Worm (Caenorhabditis elegans) whole organism, L1 larva: Measurements from ENCODE around the gene F44G4.1.

Experiments
- C16A3.4 ChIP-seq: fragments of 150-350 bp; optimal IDR thresholded peaks from 2 replicates; lab custom pipeline; 2014; ENCODE audit warnings: missing biosample characterization, missing genetic modification characterization
- F16B12.6 ChIP-seq: fragments of 150-350 bp; optimal IDR thresholded peaks from 2 replicates; lab custom pipeline; 2014; ENCODE audit warnings: missing biosample characterization, missing genetic modification characterization
- Y116A8C.19 ChIP-seq: sonication (generic microtip); optimal IDR thresholded peaks from 2 replicates; lab custom pipeline; 2016; ENCODE audit warnings: missing compliant biosample characterization, missing genetic modification characterization, borderline replicate concordance
- alr-1 ChIP-seq: fragments of 200-800 bp; sonication (Bioruptor generic); optimal IDR thresholded peaks from 2 replicates; lab custom pipeline; 2018; ENCODE audit warnings: borderline replicate concordance, mild to moderate bottlenecking, missing genetic modification characterization, missing compliant biosample characterization
- ama-1 ChIP-seq: fragments of 150-350 bp; optimal IDR thresholded peaks from 2 replicates; lab custom pipeline; 2014
- ceh-8 ChIP-seq: fragments of 200-800 bp; sonication (Bioruptor generic); optimal IDR thresholded peaks from 2 replicates; lab custom pipeline; 2018; ENCODE audit warnings: mild to moderate bottlenecking, missing genetic modification characterization, moderate library complexity, missing compliant biosample characterization
- ceh-82 ChIP-seq, 3 experiments: fragments of 150-350 bp in 1 of 3; sonication (generic microtip) in 2 of 3; optimal IDR thresholded peaks; 2 replicates each; lab custom pipeline; 2014 to 2017; ENCODE audit warnings: missing biosample characterization in 3 of 3, missing genetic modification characterization in 3 of 3
- ceh-88 ChIP-seq: fragments of 200-800 bp; sonication (Bioruptor generic); IDR thresholded peaks from 2 replicates; pipeline ENCODE4 v1.3.6; 2022; ENCODE audit warnings: missing genetic modification characterization, missing compliant biosample characterization
- ceh-90 ChIP-seq: sonication (generic microtip); optimal IDR thresholded peaks from 2 replicates; lab custom pipeline; 2016; ENCODE audit warnings: missing genetic modification characterization, missing compliant biosample characterization
- ces-1 ChIP-seq: fragments of 150-350 bp; optimal IDR thresholded peaks from 2 replicates; lab custom pipeline; 2014; ENCODE audit warnings: missing biosample characterization, missing genetic modification reagents, missing genetic modification characterization
- dpl-1 ChIP-seq, 3 experiments: fragments of 150-350 bp in 2 of 3; sonication (generic microtip) in 1 of 3; optimal IDR thresholded peaks; 2 replicates each; lab custom pipeline; 2014 to 2017; ENCODE audit warnings: missing biosample characterization in 3 of 3, missing genetic modification characterization in 3 of 3, missing genetic modification reagents in 3 of 3
- dsc-1 ChIP-seq: sonication (generic microtip); optimal IDR thresholded peaks from 2 replicates; lab custom pipeline; 2016; ENCODE audit warnings: mild to moderate bottlenecking, missing genetic modification characterization, missing compliant biosample characterization
- efl-1 ChIP-seq, 4 experiments: fragments of 150-350 bp; optimal IDR thresholded peaks in 3 of 4; peaks in 1 of 4; 1 replicate in 1 of 4; 2 replicates in 3 of 4; lab custom pipeline; 2014; ENCODE audit warnings: missing biosample characterization in 2 of 4, missing genetic modification characterization in 2 of 4, missing genetic modification reagents in 2 of 4
- egl-27 ChIP-seq, 2 experiments: fragments of 150-350 bp in 1 of 2; sonication (generic microtip); optimal IDR thresholded peaks; 3 replicates each; lab custom pipeline; 2017 to 2018; ENCODE audit warnings: missing biosample characterization in 2 of 2, missing genetic modification characterization in 2 of 2, missing genetic modification reagents in 2 of 2
- elt-2 ChIP-seq: sonication (generic microtip); optimal IDR thresholded peaks from 2 replicates; lab custom pipeline; 2016; ENCODE audit warnings: missing genetic modification characterization, mild to moderate bottlenecking, inconsistent platforms, missing compliant biosample characterization, missing genetic modification reagents
- ets-5 ChIP-seq: fragments of 200-800 bp; sonication (Bioruptor generic); IDR thresholded peaks from 2 replicates; pipeline ENCODE4 v1.3.6; 2022; ENCODE audit warnings: missing genetic modification characterization, missing compliant biosample characterization
- fkh-4 ChIP-seq: sonication (generic microtip); optimal IDR thresholded peaks from 2 replicates; lab custom pipeline; 2016; ENCODE audit warnings: missing compliant biosample characterization, missing genetic modification characterization, borderline replicate concordance
- fkh-8 ChIP-seq: sonication (generic microtip); optimal IDR thresholded peaks from 2 replicates; lab custom pipeline; 2016; ENCODE audit warnings: mild to moderate bottlenecking, missing genetic modification characterization, missing compliant biosample characterization
- grh-1 ChIP-seq: fragments of 200-800 bp; sonication (Bioruptor generic); IDR thresholded peaks from 2 replicates; pipeline ENCODE4 v1.3.6; 2022; ENCODE audit warnings: missing genetic modification reagents, missing genetic modification characterization, missing compliant biosample characterization
- hlh-17 ChIP-seq: fragments of 200-800 bp; sonication (Bioruptor generic); optimal IDR thresholded peaks from 2 replicates; lab custom pipeline; 2018; ENCODE audit warnings: missing genetic modification characterization, mild to moderate bottlenecking, missing compliant biosample characterization, moderate library complexity, borderline replicate concordance
- hlh-4 ChIP-seq: sonication (generic microtip); optimal IDR thresholded peaks from 2 replicates; lab custom pipeline; 2016; ENCODE audit warnings: mild to moderate bottlenecking, missing genetic modification characterization, missing compliant biosample characterization
- hpl-2 ChIP-seq: fragments of 150-350 bp; optimal IDR thresholded peaks from 2 replicates; lab custom pipeline; 2014; ENCODE audit warnings: missing biosample characterization, missing genetic modification reagents, missing genetic modification characterization
- irx-1 ChIP-seq: sonication (generic microtip); optimal IDR thresholded peaks from 2 replicates; lab custom pipeline; 2016; ENCODE audit warnings: missing genetic modification characterization, missing compliant biosample characterization
- isw-1 ChIP-seq: fragments of 200-800 bp; sonication (Bioruptor generic); IDR thresholded peaks from 2 replicates; pipeline ENCODE4 v1.3.6; 2022; ENCODE audit warnings: missing genetic modification characterization, missing compliant biosample characterization
- jun-1 ChIP-seq: fragments of 150-350 bp; optimal IDR thresholded peaks from 2 replicates; lab custom pipeline; 2014; ENCODE audit warnings: missing biosample characterization, missing genetic modification reagents, missing genetic modification characterization
- lin-13 ChIP-seq: fragments of 150-350 bp; optimal IDR thresholded peaks from 2 replicates; lab custom pipeline; 2014; ENCODE audit warnings: missing biosample characterization, missing genetic modification reagents, missing genetic modification characterization
- lin-14 ChIP-seq: fragments of 200-800 bp; sonication (Bioruptor generic); optimal IDR thresholded peaks from 2 replicates; lab custom pipeline; 2018; ENCODE audit warnings: mild to moderate bottlenecking, missing genetic modification characterization, moderate library complexity, missing compliant biosample characterization
- lin-15B ChIP-seq: fragments of 150-350 bp; sonication (generic microtip); optimal IDR thresholded peaks from 3 replicates; lab custom pipeline; 2014; ENCODE audit warnings: missing biosample characterization, missing genetic modification characterization
- lin-35 ChIP-seq, 2 experiments: fragments of 150-350 bp; optimal IDR thresholded peaks; 2 replicates each; lab custom pipeline; 2014; ENCODE audit warnings: missing biosample characterization in 2 of 2, missing genetic modification characterization in 2 of 2, missing genetic modification reagents in 2 of 2
- lsy-2 ChIP-seq, 2 experiments: fragments of 150-350 bp; optimal IDR thresholded peaks; 2 replicates each; lab custom pipeline; 2014; ENCODE audit warnings: missing biosample characterization in 2 of 2, missing genetic modification characterization in 2 of 2
- mdl-1 ChIP-seq, 2 experiments: fragments of 150-350 bp; optimal IDR thresholded peaks; 2 replicates each; lab custom pipeline; 2014 to 2017; ENCODE audit warnings: missing biosample characterization in 2 of 2, missing genetic modification characterization in 2 of 2, inconsistent platforms in 1 of 2
- mep-1 ChIP-seq: fragments of 150-350 bp; optimal IDR thresholded peaks from 2 replicates; lab custom pipeline; 2014; ENCODE audit warnings: missing biosample characterization, missing genetic modification characterization
- nhr-12 ChIP-seq: sonication (generic microtip); optimal IDR thresholded peaks from 2 replicates; lab custom pipeline; 2017; ENCODE audit warnings: missing biosample characterization, missing genetic modification characterization
- nhr-237 ChIP-seq: fragments of 150-350 bp; optimal IDR thresholded peaks from 2 replicates; lab custom pipeline; 2014; ENCODE audit warnings: missing biosample characterization, missing genetic modification characterization
- nhr-28 ChIP-seq: fragments of 150-350 bp; optimal IDR thresholded peaks from 2 replicates; lab custom pipeline; 2014; ENCODE audit warnings: missing biosample characterization, missing genetic modification characterization
- nhr-47 ChIP-seq: sonication (generic microtip); optimal IDR thresholded peaks from 2 replicates; lab custom pipeline; 2016; ENCODE audit warnings: mild to moderate bottlenecking, missing genetic modification characterization, moderate library complexity, missing compliant biosample characterization
- nhr-71 ChIP-seq: sonication (generic microtip); optimal IDR thresholded peaks from 2 replicates; lab custom pipeline; 2016; ENCODE audit warnings: mild to moderate bottlenecking, missing genetic modification characterization, moderate library complexity, missing compliant biosample characterization
- nhr-77 ChIP-seq: fragments of 150-350 bp; optimal IDR thresholded peaks from 2 replicates; lab custom pipeline; 2014; ENCODE audit warnings: missing biosample characterization, missing genetic modification characterization
- rnt-1 ChIP-seq: sonication (generic microtip); optimal IDR thresholded peaks from 2 replicates; lab custom pipeline; 2016; ENCODE audit warnings: mild to moderate bottlenecking, missing genetic modification characterization, moderate library complexity, missing compliant biosample characterization
- skn-1 ChIP-seq: fragments of 150-350 bp; optimal IDR thresholded peaks from 2 replicates; lab custom pipeline; 2014; ENCODE audit warnings: missing biosample characterization, missing genetic modification characterization
- snpc-4 ChIP-seq: fragments of 150-350 bp; optimal IDR thresholded peaks from 2 replicates; lab custom pipeline; 2014; ENCODE audit warnings: missing biosample characterization, missing genetic modification characterization
- snu-23 ChIP-seq: sonication (generic microtip); optimal IDR thresholded peaks from 2 replicates; lab custom pipeline; 2016; ENCODE audit warnings: missing genetic modification characterization, missing compliant biosample characterization
- sox-4 ChIP-seq: sonication (generic microtip); optimal IDR thresholded peaks from 2 replicates; lab custom pipeline; 2016; ENCODE audit warnings: missing genetic modification characterization, missing compliant biosample characterization
- sptf-1 ChIP-seq: fragments of 150-350 bp; optimal IDR thresholded peaks from 2 replicates; lab custom pipeline; 2014; ENCODE audit warnings: missing biosample characterization, missing genetic modification characterization
- sup-37 ChIP-seq: fragments of 200-800 bp; sonication (Bioruptor generic); optimal IDR thresholded peaks from 2 replicates; lab custom pipeline; 2018; ENCODE audit warnings: mild to moderate bottlenecking, missing genetic modification characterization, missing compliant biosample characterization
- swsn-7 ChIP-seq: sonication (generic microtip); optimal IDR thresholded peaks from 2 replicates; lab custom pipeline; 2016; ENCODE audit warnings: missing genetic modification characterization, missing compliant biosample characterization
- tbx-2 ChIP-seq: sonication (generic microtip); optimal IDR thresholded peaks from 2 replicates; lab custom pipeline; 2016; ENCODE audit warnings: missing genetic modification characterization, missing compliant biosample characterization
- tlp-1 ChIP-seq: fragments of 150-350 bp; optimal IDR thresholded peaks from 2 replicates; lab custom pipeline; 2014; ENCODE audit warnings: missing biosample characterization, missing genetic modification characterization
- unc-86 ChIP-seq: sonication (generic microtip); optimal IDR thresholded peaks from 2 replicates; lab custom pipeline; 2016; ENCODE audit warnings: missing genetic modification characterization, missing compliant biosample characterization
- unc-98 ChIP-seq: fragments of 200-800 bp; sonication (Bioruptor generic); IDR thresholded peaks from 2 replicates; pipeline ENCODE4 v1.3.6; 2022; ENCODE audit warnings: missing genetic modification characterization, missing compliant biosample characterization
- vab-15 ChIP-seq: sonication (generic microtip); optimal IDR thresholded peaks from 2 replicates; lab custom pipeline; 2017; ENCODE audit warnings: missing genotype, mild to moderate bottlenecking, missing genetic modification characterization, missing compliant biosample characterization
- zip-4 ChIP-seq: fragments of 200-800 bp; sonication (Bioruptor generic); optimal IDR thresholded peaks from 2 replicates; lab custom pipeline; 2018; ENCODE audit warnings: mild to moderate bottlenecking, missing genetic modification characterization, moderate library complexity, missing compliant biosample characterization
- ztf-4 ChIP-seq: fragments of 150-350 bp; optimal IDR thresholded peaks from 2 replicates; lab custom pipeline; 2014; ENCODE audit warnings: missing biosample characterization, missing genetic modification characterization

F44G4.1 gene

ce11 chrII:8964835-8965234 is 29.6 kb upstream of the F44G4.1 start, which contains the start of the genes ndub-3 and C18E9.2:
TSS of gene ndub-3 (minus strand) at chrII:8964890.
TSS of gene C18E9.2 (plus strand) at chrII:8965006.
- TF ChIP-seq nhr-77 (tag; lab: Kevin White, UChicago) (no peak), nhr-28 (tag; lab: Kevin White, UChicago) (no peak), hlh-4 (tag; lab: Kevin White, UChicago) (no peak), ztf-4 (no peak), snu-23 (GFP tag; lab: Kevin White, UChicago) (peak; percentile 32), irx-1 (tag; lab: Kevin White, UChicago) (no peak), skn-1 (tag; lab: Kevin White, UChicago) (no peak), nhr-237 (tag; lab: Kevin White, UChicago) (no peak), lin-15B (tag; lab: Kevin White, UChicago) (no peak), fkh-8 (tag; lab: Kevin White, UChicago) (no peak), Y116A8C.19 (no peak), dpl-1 (GFP tag; optimal IDR thresholded peaks at IDR 0.05; lab: Kevin White, UChicago) (peak; percentile 38 to 66 (median 56)), unc-86 (tag; lab: Kevin White, UChicago) (no peak), elt-2 (no peak), nhr-71 (tag; lab: Kevin White, UChicago) (peak; percentile 33), zip-4 (GFP tag; lab: Kevin White, UChicago) (no peak), lin-35 (GFP tag; optimal IDR thresholded peaks at IDR 0.05; lab: Kevin White, UChicago) (peak; percentile 59 to 79), F16B12.6 (tag; lab: Kevin White, UChicago) (no peak), nhr-47 (tag; lab: Kevin White, UChicago) (peak; percentile 1), jun-1 (tag; lab: Kevin White, UChicago) (no peak), lin-13 (no peak), tlp-1 (tag; lab: Kevin White, UChicago) (no peak), sup-37 (no peak), tbx-2 (tag; lab: Kevin White, UChicago) (peak; percentile 6), snpc-4 (tag; lab: Kevin White, UChicago) (no peak), ceh-90 (no peak), efl-1 (optimal IDR thresholded peaks at IDR 0.05; lab: Kevin White, UChicago) (peak; percentile 66 to 67), efl-1 (GFP tag; optimal IDR thresholded peaks at IDR 0.05 in 1 of 2; lab: Kevin White, UChicago) (peak; percentile 48 to 95), hlh-17 (GFP tag; lab: Kevin White, UChicago) (no peak), hpl-2 (no peak), egl-27 (tag; optimal IDR thresholded peaks at IDR 0.05; lab: Kevin White, UChicago) (no peak), grh-1 (GFP tag; lab: Robert Waterston, UW) (no peak), swsn-7 (tag; lab: Kevin White, UChicago) (no peak), ceh-8 (GFP tag; lab: Kevin White, UChicago) (no peak), lin-14 (GFP tag; lab: Kevin White, UChicago) (peak; percentile 50), unc-98 (GFP tag; lab: Robert Waterston, UW) (no peak), sox-4 (tag; lab: Kevin White, UChicago) (no peak), ceh-82 (tag; optimal IDR thresholded peaks at IDR 0.05; lab: Kevin White, UChicago) (peak in 2 of 3 experiments; percentile 4 to 64), ama-1 (no peak), nhr-12 (no peak), dsc-1 (tag; lab: Kevin White, UChicago) (no peak), mdl-1 (tag; optimal IDR thresholded peaks at IDR 0.05; lab: Kevin White, UChicago) (peak in 1 of 2 experiments; percentile 24), ces-1 (GFP tag; lab: Kevin White, UChicago) (no peak), mep-1 (tag; lab: Kevin White, UChicago) (no peak), vab-15 (tag; lab: Kevin White, UChicago) (no peak), sptf-1 (tag; lab: Kevin White, UChicago) (no peak), fkh-4 (tag; lab: Kevin White, UChicago) (no peak), ceh-88 (GFP tag; lab: Robert Waterston, UW) (no peak), ets-5 (GFP tag; lab: Robert Waterston, UW) (no peak), alr-1 (tag; lab: Kevin White, UChicago) (no peak), C16A3.4 (tag; lab: Kevin White, UChicago) (peak; percentile 55), lsy-2 (tag; optimal IDR thresholded peaks at IDR 0.05; lab: Kevin White, UChicago) (peak; percentile 13 to 75), isw-1 (GFP tag; lab: Robert Waterston, UW) (no peak), rnt-1 (tag; lab: Kevin White, UChicago) (peak; percentile 26)
